Worm (Caenorhabditis elegans): ENCODE results near the gene srh-283.

DNA sequence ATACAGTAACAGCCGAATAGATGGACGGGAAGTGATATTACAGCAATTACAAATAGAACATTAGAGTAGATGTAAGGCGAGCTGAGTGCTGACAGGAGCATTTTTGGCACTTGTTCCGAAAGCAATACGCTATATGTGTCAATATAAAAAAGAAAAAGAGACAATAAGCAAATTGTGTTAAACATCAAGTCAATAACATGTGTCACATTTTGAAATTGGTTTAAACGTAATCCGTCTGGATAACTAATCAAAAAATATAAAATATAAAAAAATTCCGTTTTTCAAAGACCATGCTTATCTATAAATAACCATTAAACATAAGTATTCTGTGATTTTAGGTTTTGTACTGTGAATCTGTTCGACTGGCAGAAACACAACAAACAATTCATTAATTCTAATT is 30.5 kb downstream of the srh-283 start, which contains the start of gene srh-288:
- no peak for TF ChIP-seq ceh-82 (tag; optimal IDR thresholded peaks at IDR 0.05)
- no peak for TF ChIP-seq nhr-12 (tag; optimal IDR thresholded peaks at IDR 0.05)
- TF ChIP-seq jun-1 (tag; optimal IDR thresholded peaks at IDR 0.05) = no peak
- no peak for TF ChIP-seq nhr-28 (tag; optimal IDR thresholded peaks at IDR 0.05)
- no peak for TF ChIP-seq nhr-25 (tag; optimal IDR thresholded peaks at IDR 0.05)

Data from whole organism, L3 larva.